Worm (Caenorhabditis elegans) whole organism, L3 larva: Measurements from ENCODE around the gene Y105C5B.18.

Source experiments
- R02D3.7 ChIP-seq: fragments of 150-350 bp; optimal IDR thresholded peaks from 2 replicates; lab custom pipeline; 2014; ENCODE audit warnings: missing biosample characterization, missing genetic modification characterization
- mdl-1 ChIP-seq: fragments of 150-350 bp; optimal IDR thresholded peaks from 2 replicates; lab custom pipeline; 2014; ENCODE audit warnings: missing biosample characterization, missing genetic modification characterization
- nhr-25 ChIP-seq: sonication (generic microtip); optimal IDR thresholded peaks from 2 replicates; lab custom pipeline; 2017; ENCODE audit warnings: missing biosample characterization, missing genetic modification characterization
- nhr-77 ChIP-seq: fragments of 150-350 bp; optimal IDR thresholded peaks from 2 replicates; lab custom pipeline; 2014; ENCODE audit warnings: missing biosample characterization, missing genetic modification characterization
- snpc-4 ChIP-seq: fragments of 150-350 bp; optimal IDR thresholded peaks from 2 replicates; lab custom pipeline; 2014; ENCODE audit warnings: missing biosample characterization, missing genetic modification characterization

ce11 chrIV:15930694-15931093, 33.7 kb upstream of the Y105C5B.18 start:
- TF ChIP-seq snpc-4 (tag; lab: Kevin White, UChicago) (no peak), nhr-25 (no peak), R02D3.7 (tag; lab: Kevin White, UChicago) (no peak), mdl-1 (tag; lab: Kevin White, UChicago) (no peak), nhr-77 (tag; lab: Kevin White, UChicago) (no peak)
